Fruit fly (Drosophila melanogaster) whole organism, embryonic: ENCODE results near the gene CG34417.

Source experiments
- ATbp ChIP-seq: fragments of 200-800 bp; sonication (Bioruptor generic); optimal IDR thresholded peaks from 2 replicates; lab custom pipeline; 2017; ENCODE audit warnings: missing biosample characterization, mild to moderate bottlenecking, missing genetic modification characterization, missing genetic modification reagents
- B-H1 ChIP-seq: fragments of 200-800 bp; sonication (Bioruptor generic); IDR thresholded peaks from 3 replicates; pipeline ENCODE4 v1.3.6; 2022; ENCODE audit warnings: missing biosample characterization, missing genetic modification characterization
- BEAF-32 ChIP-seq: fragments of 200-800 bp; sonication (Bioruptor generic); optimal IDR thresholded peaks from 3 replicates; lab custom pipeline; 2017; ENCODE audit warnings: missing biosample characterization, missing genetic modification characterization, mild to moderate bottlenecking, moderate library complexity, missing genetic modification reagents
- CG10274 ChIP-seq: fragments of 200-800 bp; sonication (Bioruptor generic); optimal IDR thresholded peaks from 3 replicates; lab custom pipeline; 2017; ENCODE audit warnings: missing biosample characterization, mild to moderate bottlenecking, missing genetic modification characterization
- CG10321 ChIP-seq: fragments of 200-800 bp; sonication (Bioruptor generic); IDR thresholded peaks from 2 replicates; pipeline ENCODE4 v1.3.6; 2022; ENCODE audit warnings: missing biosample characterization, missing genetic modification characterization
- CG10959 ChIP-seq: fragments of 200-800 bp; sonication (Bioruptor generic); IDR thresholded peaks from 2 replicates; pipeline ENCODE4 v1.3.6; 2022; ENCODE audit warnings: missing biosample characterization, missing genetic modification characterization
- CG11247 ChIP-seq: fragments of 200-800 bp; sonication (Bioruptor generic); IDR thresholded peaks from 2 replicates; pipeline ENCODE4 v1.3.6; 2022; ENCODE audit warnings: missing biosample characterization, missing genetic modification characterization
- CG11696 ChIP-seq: fragments of 200-800 bp; sonication (Bioruptor generic); IDR thresholded peaks from 2 replicates; pipeline ENCODE4 v1.3.6; 2022; ENCODE audit warnings: missing biosample characterization, missing genetic modification characterization
- CG12219 ChIP-seq: fragments of 200-800 bp; sonication (Bioruptor generic); optimal IDR thresholded peaks from 3 replicates; lab custom pipeline; 2018; ENCODE audit warnings: missing biosample characterization, mild to moderate bottlenecking, missing genetic modification characterization
- CG13424 ChIP-seq: fragments of 200-800 bp; sonication (Bioruptor generic); optimal IDR thresholded peaks from 2 replicates; lab custom pipeline; 2019; ENCODE audit warnings: missing biosample characterization, mild to moderate bottlenecking, missing genetic modification characterization, moderate library complexity
- CG13775 ChIP-seq: fragments of 200-800 bp; sonication (Bioruptor generic); optimal IDR thresholded peaks from 3 replicates; lab custom pipeline; 2017; ENCODE audit warnings: missing biosample characterization, mild to moderate bottlenecking, missing genetic modification characterization
- CG14050 ChIP-seq: fragments of 200-800 bp; sonication (Bioruptor generic); IDR thresholded peaks from 3 replicates; pipeline ENCODE4 v1.3.6; 2022; ENCODE audit warnings: missing biosample characterization, missing genetic modification characterization
- CG14710 ChIP-seq: fragments of 200-800 bp; sonication (Bioruptor generic); optimal IDR thresholded peaks from 3 replicates; lab custom pipeline; 2019; ENCODE audit warnings: missing biosample characterization, mild to moderate bottlenecking, missing genetic modification characterization, moderate library complexity
- CG15269 ChIP-seq: fragments of 200-800 bp; sonication (Bioruptor generic); optimal IDR thresholded peaks from 2 replicates; lab custom pipeline; 2018; ENCODE audit warnings: missing biosample characterization, mild to moderate bottlenecking, missing genetic modification characterization, moderate library complexity
- CG16863 ChIP-seq: fragments of 200-800 bp; sonication (Bioruptor generic); optimal IDR thresholded peaks from 3 replicates; lab custom pipeline; 2016; ENCODE audit warnings: missing biosample characterization, missing genetic modification characterization
- CG17186 ChIP-seq: fragments of 200-800 bp; sonication (Bioruptor generic); optimal IDR thresholded peaks from 3 replicates; lab custom pipeline; 2017; ENCODE audit warnings: missing biosample characterization, missing genetic modification reagents, missing genetic modification characterization
- CG17912 ChIP-seq: fragments of 200-800 bp; sonication (Bioruptor generic); optimal IDR thresholded peaks from 2 replicates; lab custom pipeline; 2018; ENCODE audit warnings: missing biosample characterization, mild to moderate bottlenecking, missing genetic modification characterization
- CG2120 ChIP-seq: fragments of 200-800 bp; sonication (Bioruptor generic); optimal IDR thresholded peaks from 3 replicates; lab custom pipeline; 2016; ENCODE audit warnings: missing biosample characterization, missing genetic modification characterization
- CG2199 ChIP-seq: fragments of 200-800 bp; sonication (Bioruptor generic); IDR thresholded peaks from 3 replicates; pipeline ENCODE4 v1.3.6; 2022; ENCODE audit warnings: missing biosample characterization, missing genetic modification characterization
- CG31365 ChIP-seq: fragments of 200-800 bp; sonication (Bioruptor generic); optimal IDR thresholded peaks from 2 replicates; lab custom pipeline; 2018; ENCODE audit warnings: missing biosample characterization, mild to moderate bottlenecking, missing genetic modification characterization
- CG32767 ChIP-seq: fragments of 200-800 bp; sonication (Bioruptor generic); IDR thresholded peaks from 2 replicates; pipeline ENCODE4 v1.3.6; 2022; ENCODE audit warnings: missing biosample characterization, missing genetic modification characterization
- CG3281 ChIP-seq: fragments of 200-800 bp; sonication (Bioruptor generic); optimal IDR thresholded peaks from 3 replicates; lab custom pipeline; 2017; ENCODE audit warnings: missing biosample characterization, mild to moderate bottlenecking, missing genetic modification characterization
- CG34224 ChIP-seq: fragments of 200-800 bp; sonication (Bioruptor generic); IDR thresholded peaks from 3 replicates; pipeline ENCODE4 v1.3.6; 2022; ENCODE audit warnings: missing biosample characterization, missing genetic modification characterization; ENCODE audit not compliant: partially characterized antibody
- CG6765 ChIP-seq: fragments of 200-800 bp; sonication (Bioruptor generic); optimal IDR thresholded peaks from 3 replicates; lab custom pipeline; 2017; ENCODE audit warnings: missing biosample characterization, mild to moderate bottlenecking, missing genetic modification characterization
- CG6813 ChIP-seq: fragments of 200-800 bp; sonication (Bioruptor generic); optimal IDR thresholded peaks from 2 replicates; lab custom pipeline; 2017; ENCODE audit warnings: missing biosample characterization, missing genetic modification characterization, mild to moderate bottlenecking, moderate library complexity, missing genetic modification reagents
- CG8089 ChIP-seq: fragments of 200-800 bp; sonication (Bioruptor generic); optimal IDR thresholded peaks from 3 replicates; lab custom pipeline; 2016; ENCODE audit warnings: missing biosample characterization, missing genetic modification characterization
- CoRest ChIP-seq: fragments of 200-800 bp; sonication (Bioruptor generic); optimal IDR thresholded peaks from 3 replicates; lab custom pipeline; 2018; ENCODE audit warnings: missing biosample characterization, mild to moderate bottlenecking, missing genetic modification characterization, moderate library complexity
- D ChIP-seq, 2 experiments: fragments of 200-800 bp in 1 of 2; fragments of >200 bp in 1 of 2; sonication (Bioruptor generic) in 1 of 2; optimal IDR thresholded peaks; 2 replicates in 1 of 2; 3 replicates in 1 of 2; lab custom pipeline; 2017; ENCODE audit warnings: mild to moderate bottlenecking in 1 of 2, missing biosample characterization in 1 of 2, missing genetic modification characterization in 1 of 2, missing genetic modification reagents in 1 of 2
- Dll ChIP-seq: fragments of 200-800 bp; sonication (Bioruptor generic); IDR thresholded peaks from 4 replicates; pipeline ENCODE4 v1.3.6; 2022; ENCODE audit warnings: missing biosample characterization, missing genetic modification characterization; ENCODE audit not compliant: partially characterized antibody
- HLH3B ChIP-seq: fragments of 200-800 bp; sonication (Bioruptor generic); IDR thresholded peaks from 2 replicates; pipeline ENCODE4 v1.3.6; 2022; ENCODE audit warnings: missing biosample characterization, missing genetic modification characterization
- Hand ChIP-seq: fragments of 200-800 bp; sonication (Bioruptor generic); optimal IDR thresholded peaks from 2 replicates; lab custom pipeline; 2017; ENCODE audit warnings: mild to moderate bottlenecking, missing biosample characterization, missing genetic modification reagents, missing genetic modification characterization
- Oli ChIP-seq: fragments of 200-800 bp; sonication (Bioruptor generic); optimal IDR thresholded peaks from 2 replicates; lab custom pipeline; 2018; ENCODE audit warnings: missing biosample characterization, mild to moderate bottlenecking, missing genetic modification characterization, moderate library complexity
- PHDP ChIP-seq: fragments of 200-800 bp; sonication (Bioruptor generic); optimal IDR thresholded peaks from 3 replicates; lab custom pipeline; 2018; ENCODE audit warnings: missing biosample characterization, mild to moderate bottlenecking, missing genetic modification characterization, moderate library complexity
- Spps ChIP-seq: fragments of 200-800 bp; sonication (Bioruptor generic); optimal IDR thresholded peaks from 2 replicates; lab custom pipeline; 2018; ENCODE audit warnings: missing biosample characterization, mild to moderate bottlenecking, missing genetic modification characterization
- Vsx1 ChIP-seq: fragments of 200-800 bp; sonication (Bioruptor generic); optimal IDR thresholded peaks from 2 replicates; lab custom pipeline; 2017; ENCODE audit warnings: missing biosample characterization, mild to moderate bottlenecking, missing genetic modification characterization, missing genetic modification reagents
- caup ChIP-seq: fragments of 200-800 bp; sonication (Bioruptor generic); optimal IDR thresholded peaks from 3 replicates; lab custom pipeline; 2017; ENCODE audit warnings: missing biosample characterization, mild to moderate bottlenecking, missing genetic modification characterization, moderate library complexity; ENCODE audit not compliant: severe bottlenecking
- croc ChIP-seq: fragments of 200-800 bp; sonication (Bioruptor generic); conservative IDR thresholded peaks from 3 replicates; pipeline ENCODE4 v1.3.6; 2022; ENCODE audit warnings: missing biosample characterization, missing genetic modification characterization
- crol ChIP-seq: fragments of 200-800 bp; sonication (Bioruptor generic); IDR thresholded peaks from 2 replicates; pipeline ENCODE4 v1.3.6; 2022; ENCODE audit warnings: missing biosample characterization, missing genetic modification characterization
- exex ChIP-seq: fragments of 200-800 bp; sonication (Bioruptor generic); optimal IDR thresholded peaks from 4 replicates; lab custom pipeline; 2018; ENCODE audit warnings: missing biosample characterization, mild to moderate bottlenecking, missing genetic modification characterization, moderate library complexity
- fd3F ChIP-seq: fragments of 200-800 bp; sonication (Bioruptor generic); optimal IDR thresholded peaks from 2 replicates; lab custom pipeline; 2018; ENCODE audit warnings: missing biosample characterization, mild to moderate bottlenecking, missing genetic modification characterization, moderate library complexity
- grau ChIP-seq: fragments of 200-800 bp; optimal IDR thresholded peaks from 3 replicates; lab custom pipeline; 2019; ENCODE audit warnings: missing biosample characterization, mild to moderate bottlenecking, missing genetic modification characterization, moderate library complexity
- lab ChIP-seq: fragments of 200-800 bp; sonication (Bioruptor generic); optimal IDR thresholded peaks from 3 replicates; lab custom pipeline; 2017; ENCODE audit warnings: missing biosample characterization, missing genetic modification characterization, mild to moderate bottlenecking, moderate library complexity, missing genetic modification reagents
- nmo ChIP-seq: fragments of 200-800 bp; sonication (Bioruptor generic); optimal IDR thresholded peaks from 2 replicates; lab custom pipeline; 2018; ENCODE audit warnings: missing biosample characterization, mild to moderate bottlenecking, missing genetic modification characterization, moderate library complexity
- onecut ChIP-seq: fragments of 200-800 bp; sonication (Bioruptor generic); IDR thresholded peaks from 2 replicates; pipeline ENCODE4 v1.3.6; 2022; ENCODE audit warnings: missing biosample characterization, missing genetic modification characterization
- pzg ChIP-seq: fragments of 200-800 bp; sonication (Bioruptor generic); optimal IDR thresholded peaks from 3 replicates; lab custom pipeline; 2018; ENCODE audit warnings: missing biosample characterization, mild to moderate bottlenecking, missing genetic modification characterization, moderate library complexity
- sna ChIP-seq: fragments of 200-800 bp; sonication (Bioruptor generic); IDR thresholded peaks from 2 replicates; pipeline ENCODE4 v1.3.6; 2022; ENCODE audit warnings: missing biosample characterization, missing genetic modification characterization; ENCODE audit not compliant: partially characterized antibody
- sr ChIP-seq: fragments of 200-800 bp; sonication (Bioruptor generic); IDR thresholded peaks from 3 replicates; pipeline ENCODE4 v1.3.6; 2022; ENCODE audit warnings: missing biosample characterization, missing genetic modification characterization
- z ChIP-seq: fragments of 200-800 bp; sonication (Bioruptor generic); IDR thresholded peaks from 3 replicates; pipeline ENCODE4 v1.3.6; 2022; ENCODE audit warnings: missing biosample characterization, missing genetic modification characterization

The CG34417 gene

dm6 chrX:6533101-6533636 lies 7.4 kb upstream of the CG34417 start, which contains the start of gene RpL7A (continued):
- no peak for TF ChIP-seq CG13424
- TF ChIP-seq Hand (GFP tag; lab: Kevin White, UChicago), result peak; percentile 67
- TF ChIP-seq grau (tag; lab: Kevin White, UChicago), result peak; percentile 37
- TF ChIP-seq PHDP (tag; lab: Kevin White, UChicago), result peak; percentile 67
- TF ChIP-seq CG6813 (GFP tag; lab: Kevin White, UChicago), result peak; percentile 51
- peak; percentile 52 for TF ChIP-seq CG10274
- 0 out of 2 replicates have a peak, but pooled peaks have one; percentile 31 for TF ChIP-seq CG32767 (GFP tag; lab: Robert Waterston, UW)
- TF ChIP-seq nmo, result peak; percentile 46
- no peak for TF ChIP-seq CG16863 (GFP tag; lab: Kevin White, UChicago)
- TF ChIP-seq z, result no peak
- peak; percentile 72 for TF ChIP-seq CG13775 (GFP tag; lab: Kevin White, UChicago)
- peak; percentile 53; the same call in 1 of the 2 replicates for TF ChIP-seq HLH3B
- TF ChIP-seq CG3281, result peak; percentile 77
- peak; percentile 41 for TF ChIP-seq BEAF-32 (GFP tag; lab: Kevin White, UChicago)
- TF ChIP-seq CG10321 (GFP tag; lab: Robert Waterston, UW), result peak; percentile 34; the same call in 1 of the 2 replicates
- no peak for TF ChIP-seq sna (GFP tag; lab: Robert Waterston, UW)
- TF ChIP-seq onecut (GFP tag; lab: Robert Waterston, UW), result peak; percentile 73
- peak; percentile 84 for TF ChIP-seq CG6765 (GFP tag; lab: Kevin White, UChicago)
- 0 out of 2 replicates have a peak, but pooled peaks have one; percentile 43 for TF ChIP-seq CG10959 (GFP tag; lab: Robert Waterston, UW)
- no peak for TF ChIP-seq CG2199 (GFP tag; lab: Robert Waterston, UW)
- peak; percentile 27; the same call in 1 of the 3 replicates for TF ChIP-seq B-H1 (GFP tag; lab: Robert Waterston, UW)
- no peak for TF ChIP-seq D (optimal IDR thresholded peaks at IDR 0.05; lab: Kevin White, UChicago)
- TF ChIP-seq D (GFP tag; optimal IDR thresholded peaks at IDR 0.05; lab: Kevin White, UChicago), result peak; percentile 51
- peak; percentile 82 for TF ChIP-seq lab (GFP tag; lab: Kevin White, UChicago)
- TF ChIP-seq croc (GFP tag; lab: Robert Waterston, UW), result no peak; the same call in 2 of the 3 replicates
- peak; percentile 60 for TF ChIP-seq pzg
- no peak for TF ChIP-seq fd3F (GFP tag; lab: Kevin White, UChicago)
- no peak for TF ChIP-seq exex (tag; lab: Kevin White, UChicago)
- TF ChIP-seq CG14050 (GFP tag; lab: Robert Waterston, UW), result 0 out of 3 replicates have a peak, but pooled peaks have one; percentile 44
- TF ChIP-seq Oli (tag; lab: Kevin White, UChicago), result peak; percentile 9
- no peak for TF ChIP-seq crol
- peak; percentile 80 for TF ChIP-seq sr
- no peak for TF ChIP-seq CG34224 (GFP tag; lab: Robert Waterston, UW)
- TF ChIP-seq ATbp, result peak; percentile 67
- peak; percentile 15 for TF ChIP-seq CG17186 (GFP tag; lab: Kevin White, UChicago)
- peak; percentile 32 for TF ChIP-seq CG11247 (GFP tag; lab: Robert Waterston, UW)
- peak; percentile 38 for TF ChIP-seq CG15269
- TF ChIP-seq CG11696, result peak; percentile 47; the same call in 1 of the 2 replicates
- peak; percentile 71 for TF ChIP-seq CG12219 (GFP tag; lab: Kevin White, UChicago)
- peak; percentile 28 for TF ChIP-seq CoRest (tag; lab: Kevin White, UChicago)
- no peak for TF ChIP-seq Dll
- TF ChIP-seq CG2120 (GFP tag; lab: Kevin White, UChicago), result no peak
- TF ChIP-seq Vsx1 (GFP tag; lab: Kevin White, UChicago), result peak; percentile 60
- peak; percentile 61 for TF ChIP-seq CG8089 (GFP tag; lab: Kevin White, UChicago)
- peak; percentile 88 for TF ChIP-seq CG14710 (tag; lab: Kevin White, UChicago)
- peak; percentile 27 for TF ChIP-seq Spps (tag; lab: Kevin White, UChicago)
- peak; percentile 61 for TF ChIP-seq CG31365 (tag; lab: Kevin White, UChicago)
- peak; percentile 87 for TF ChIP-seq caup (GFP tag; lab: Kevin White, UChicago)
- peak; percentile 76 for TF ChIP-seq CG17912 (GFP tag; lab: Kevin White, UChicago)
